Worm (Caenorhabditis elegans) whole organism, late embryonic: Measurements from ENCODE around the gene bar-1.

ENCODE experiments used
- T23F11.4 ChIP-seq: fragments of 200-800 bp; sonication (Bioruptor generic); optimal IDR thresholded peaks from 2 replicates; lab custom pipeline; 2018; ENCODE audit warnings: mild to moderate bottlenecking, missing genetic modification characterization, missing compliant biosample characterization
- ceh-14 ChIP-seq: sonication (generic microtip); optimal IDR thresholded peaks from 2 replicates; lab custom pipeline; 2016; ENCODE audit warnings: missing genotype, missing genetic modification characterization, missing compliant biosample characterization
- ceh-30 ChIP-seq: fragments of 150-350 bp; optimal IDR thresholded peaks from 2 replicates; lab custom pipeline; 2014; ENCODE audit warnings: missing biosample characterization, missing genetic modification characterization
- ceh-31 ChIP-seq: sonication (generic microtip); optimal IDR thresholded peaks from 2 replicates; lab custom pipeline; 2016; ENCODE audit warnings: missing genetic modification characterization, missing compliant biosample characterization
- ceh-45 ChIP-seq: fragments of 200-800 bp; sonication (Bioruptor generic); IDR thresholded peaks from 2 replicates; pipeline ENCODE4 v1.3.6; 2022; ENCODE audit warnings: missing genetic modification reagents, missing genetic modification characterization, missing compliant biosample characterization
- ceh-9 ChIP-seq: sonication (generic microtip); optimal IDR thresholded peaks from 2 replicates; lab custom pipeline; 2016; ENCODE audit warnings: mild to moderate bottlenecking, missing genetic modification characterization, inconsistent platforms, missing compliant biosample characterization
- che-1 ChIP-seq: sonication (generic microtip); optimal IDR thresholded peaks from 2 replicates; lab custom pipeline; 2016; ENCODE audit warnings: mild to moderate bottlenecking, missing genetic modification characterization, missing compliant biosample characterization
- elt-2 ChIP-seq: sonication (generic microtip); optimal IDR thresholded peaks from 2 replicates; lab custom pipeline; 2016; ENCODE audit warnings: missing genetic modification reagents, missing genetic modification characterization, missing compliant biosample characterization
- ets-4 ChIP-seq: sonication (generic microtip); optimal IDR thresholded peaks from 2 replicates; lab custom pipeline; 2016; ENCODE audit warnings: missing genetic modification characterization, missing compliant biosample characterization
- fkh-10 ChIP-seq: fragments of 150-350 bp; optimal IDR thresholded peaks from 2 replicates; lab custom pipeline; 2014; ENCODE audit warnings: missing biosample characterization, missing genetic modification reagents, missing genetic modification characterization
- fkh-6 ChIP-seq: sonication (generic microtip); optimal IDR thresholded peaks from 2 replicates; lab custom pipeline; 2016; ENCODE audit warnings: missing genetic modification characterization, missing compliant biosample characterization
- hlh-15 ChIP-seq: sonication (generic microtip); optimal IDR thresholded peaks from 2 replicates; lab custom pipeline; 2016; ENCODE audit warnings: missing genetic modification characterization, missing compliant biosample characterization
- hlh-6 ChIP-seq: sonication (generic microtip); optimal IDR thresholded peaks from 2 replicates; lab custom pipeline; 2016; ENCODE audit warnings: missing genotype, missing genetic modification characterization, missing compliant biosample characterization
- nhr-232 ChIP-seq: sonication (generic microtip); optimal IDR thresholded peaks from 2 replicates; lab custom pipeline; 2016; ENCODE audit warnings: missing genetic modification characterization, missing compliant biosample characterization
- npax-4 ChIP-seq: sonication (generic microtip); optimal IDR thresholded peaks from 2 replicates; lab custom pipeline; 2016; ENCODE audit warnings: missing genetic modification characterization, missing compliant biosample characterization
- pag-3 ChIP-seq: sonication (generic microtip); optimal IDR thresholded peaks from 2 replicates; lab custom pipeline; 2016; ENCODE audit warnings: missing compliant biosample characterization, missing genetic modification characterization, borderline replicate concordance
- pax-1 ChIP-seq: fragments of 150-350 bp; optimal IDR thresholded peaks from 2 replicates; lab custom pipeline; 2014; ENCODE audit warnings: missing biosample characterization, missing genetic modification characterization
- pha-2 ChIP-seq: sonication (generic microtip); optimal IDR thresholded peaks from 2 replicates; lab custom pipeline; 2017; ENCODE audit warnings: mild to moderate bottlenecking, missing genetic modification characterization, missing compliant biosample characterization
- sox-4 ChIP-seq: sonication (generic microtip); optimal IDR thresholded peaks from 2 replicates; lab custom pipeline; 2017; ENCODE audit warnings: mild to moderate bottlenecking, missing genetic modification characterization, inconsistent platforms, missing compliant biosample characterization
- tbx-2 ChIP-seq: sonication (generic microtip); optimal IDR thresholded peaks from 2 replicates; lab custom pipeline; 2016; ENCODE audit warnings: missing genetic modification characterization, missing compliant biosample characterization
- tbx-7 ChIP-seq: sonication (generic microtip); optimal IDR thresholded peaks from 2 replicates; lab custom pipeline; 2016; ENCODE audit warnings: missing genotype, missing genetic modification characterization, missing compliant biosample characterization
- unc-42 ChIP-seq: sonication (generic microtip); optimal IDR thresholded peaks from 2 replicates; lab custom pipeline; 2016; ENCODE audit warnings: missing genotype, missing genetic modification characterization, missing compliant biosample characterization
- unc-55 ChIP-seq: sonication (generic microtip); optimal IDR thresholded peaks from 2 replicates; lab custom pipeline; 2017; ENCODE audit warnings: missing biosample characterization, missing genetic modification reagents, missing genetic modification characterization

The bar-1 gene

DNA sequence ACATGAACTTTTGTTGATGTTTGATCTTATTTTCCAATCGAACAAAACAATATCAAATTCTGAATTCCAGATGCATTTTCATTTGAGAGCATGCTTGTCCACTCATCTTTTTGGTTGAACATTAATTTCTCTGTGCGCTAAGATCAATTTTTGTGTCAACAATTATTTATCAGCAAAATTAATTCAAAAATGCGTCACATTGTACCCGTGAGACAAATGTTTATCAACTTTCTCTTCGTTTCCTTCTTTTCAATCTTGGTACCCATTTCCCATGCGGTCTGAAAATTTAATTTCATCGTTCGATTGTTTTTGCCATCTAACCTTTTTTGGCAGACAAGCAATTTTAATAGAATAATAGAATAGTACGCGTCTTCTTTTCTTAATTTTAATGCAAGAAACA, 46.4 kb downstream of the bar-1 start:
- no peak for TF ChIP-seq ceh-31 (tag; lab: Kevin White, UChicago)
- TF ChIP-seq fkh-6 (tag; lab: Kevin White, UChicago) = no peak
- TF ChIP-seq nhr-232 (tag; lab: Kevin White, UChicago) = no peak
- TF ChIP-seq ceh-14 (tag; lab: Kevin White, UChicago) = no peak
- no peak for TF ChIP-seq ceh-9 (tag; lab: Kevin White, UChicago)
- no peak for TF ChIP-seq unc-42 (tag; lab: Kevin White, UChicago)
- TF ChIP-seq ceh-45 (GFP tag; lab: Robert Waterston, UW) = no peak
- no peak for TF ChIP-seq tbx-2 (tag; lab: Kevin White, UChicago)
- no peak for TF ChIP-seq hlh-15 (tag; lab: Kevin White, UChicago)
- TF ChIP-seq T23F11.4 = no peak
- TF ChIP-seq tbx-7 (tag; lab: Kevin White, UChicago) = no peak
- TF ChIP-seq hlh-6 (tag; lab: Kevin White, UChicago) = no peak
- no peak for TF ChIP-seq fkh-10
- no peak for TF ChIP-seq ceh-30 (tag; lab: Kevin White, UChicago)
- TF ChIP-seq elt-2 (tag; lab: Kevin White, UChicago) = no peak

DNA sequence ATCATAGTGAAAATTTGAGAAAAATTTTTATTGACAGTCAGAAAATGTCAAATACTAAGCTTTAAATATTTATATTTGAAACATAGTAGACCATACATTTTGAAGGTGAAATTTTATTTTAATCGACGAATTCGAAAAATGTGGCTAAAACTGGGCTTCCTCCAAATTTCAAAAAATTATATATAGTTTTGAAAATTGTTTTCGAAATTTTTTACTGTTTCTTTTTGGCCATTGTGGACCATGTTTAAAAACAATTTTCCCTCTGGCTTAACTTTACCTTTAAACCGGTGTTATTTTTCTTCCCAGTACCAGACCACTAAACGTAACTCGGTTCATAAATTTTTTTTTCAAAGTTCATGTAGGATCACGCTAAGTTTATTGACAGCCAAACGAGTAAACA, 47.8 kb downstream of the bar-1 start:
- no peak for TF ChIP-seq ceh-45 (GFP tag; lab: Robert Waterston, UW)
- no peak for TF ChIP-seq ceh-14 (tag; lab: Kevin White, UChicago)
- no peak for TF ChIP-seq ceh-9 (tag; lab: Kevin White, UChicago)
- TF ChIP-seq ets-4 (tag; lab: Kevin White, UChicago) = no peak
- TF ChIP-seq pax-1 = no peak
- no peak for TF ChIP-seq sox-4 (tag; lab: Kevin White, UChicago)
- no peak for TF ChIP-seq npax-4 (tag; lab: Kevin White, UChicago)
- TF ChIP-seq, all 69 proteins: peak for 0

DNA sequence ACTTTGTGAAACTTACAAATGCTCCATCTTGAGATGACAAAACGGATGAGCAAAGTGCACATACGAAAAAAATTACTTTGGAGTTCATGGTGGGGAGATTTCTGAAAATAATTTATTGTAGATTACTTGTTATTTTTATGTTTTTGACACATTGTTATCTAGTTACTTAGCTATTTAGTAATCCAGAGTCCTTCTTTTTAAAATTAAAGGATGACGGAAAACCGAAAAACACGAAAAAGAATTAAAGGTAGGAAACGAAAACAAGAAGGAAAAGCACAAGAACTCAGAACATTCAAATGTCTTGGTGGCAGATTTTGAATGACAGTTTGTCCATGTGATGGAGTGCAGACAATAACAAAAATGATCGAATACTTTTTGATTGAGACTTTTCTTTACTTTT, 53.5 kb downstream of the bar-1 start, which contains the start of gene hen-1:
hen-1 (minus strand) TSS at position 101 of the 400 bp plus-strand sequence.
- TF ChIP-seq che-1 (tag; lab: Kevin White, UChicago) (no peak), unc-55 (no peak), pax-1 (no peak), hlh-15 (tag; lab: Kevin White, UChicago) (no peak), sox-4 (tag; lab: Kevin White, UChicago) (no peak), pha-2 (tag; lab: Kevin White, UChicago) (no peak), pag-3 (tag; lab: Kevin White, UChicago) (no peak)
